Fruit fly (Drosophila melanogaster) whole organism, embryonic: ENCODE data around the gene CG1998.
A peak's percentile ranks its signal among the peaks of the same experiment; 100 is the strongest.

ENCODE experiments used
- B-H2 ChIP-seq: fragments of 200-800 bp; sonication (Bioruptor generic); optimal IDR thresholded peaks from 2 replicates; lab custom pipeline; 2018; ENCODE audit warnings: missing biosample characterization, mild to moderate bottlenecking, missing genetic modification characterization
- BtbVII ChIP-seq: fragments of 200-800 bp; sonication (Bioruptor generic); optimal IDR thresholded peaks from 3 replicates; lab custom pipeline; 2017; ENCODE audit warnings: missing biosample characterization, mild to moderate bottlenecking, missing genetic modification characterization
- CG10147 ChIP-seq: fragments of 200-800 bp; sonication (Bioruptor generic); optimal IDR thresholded peaks from 2 replicates; lab custom pipeline; 2019; ENCODE audit warnings: missing biosample characterization, mild to moderate bottlenecking, missing genetic modification characterization, moderate library complexity
- CG11247 ChIP-seq: fragments of 200-800 bp; sonication (Bioruptor generic); IDR thresholded peaks from 2 replicates; pipeline ENCODE4 v1.3.6; 2022; ENCODE audit warnings: missing biosample characterization, missing genetic modification characterization
- CG12071 ChIP-seq: fragments of 200-800 bp; sonication (Bioruptor generic); optimal IDR thresholded peaks from 3 replicates; lab custom pipeline; 2018; ENCODE audit warnings: missing biosample characterization, mild to moderate bottlenecking, missing genetic modification characterization
- CG12299 ChIP-seq: fragments of 200-800 bp; sonication (Bioruptor generic); optimal IDR thresholded peaks from 2 replicates; lab custom pipeline; 2018; ENCODE audit warnings: missing biosample characterization, mild to moderate bottlenecking, missing genetic modification characterization
- CG12769 ChIP-seq: fragments of 200-800 bp; sonication (Bioruptor generic); optimal IDR thresholded peaks from 2 replicates; lab custom pipeline; 2019; ENCODE audit warnings: missing biosample characterization, mild to moderate bottlenecking, missing genetic modification characterization, moderate library complexity
- CG14710 ChIP-seq: fragments of 200-800 bp; sonication (Bioruptor generic); optimal IDR thresholded peaks from 3 replicates; lab custom pipeline; 2019; ENCODE audit warnings: missing biosample characterization, mild to moderate bottlenecking, missing genetic modification characterization, moderate library complexity
- CG15269 ChIP-seq: fragments of 200-800 bp; sonication (Bioruptor generic); optimal IDR thresholded peaks from 2 replicates; lab custom pipeline; 2018; ENCODE audit warnings: missing biosample characterization, mild to moderate bottlenecking, missing genetic modification characterization, moderate library complexity
- CG16863 ChIP-seq: fragments of 200-800 bp; sonication (Bioruptor generic); optimal IDR thresholded peaks from 3 replicates; lab custom pipeline; 2016; ENCODE audit warnings: missing biosample characterization, missing genetic modification characterization
- CG2678 ChIP-seq: fragments of 200-800 bp; sonication (Bioruptor generic); optimal IDR thresholded peaks from 3 replicates; lab custom pipeline; 2019; ENCODE audit warnings: missing biosample characterization, mild to moderate bottlenecking, missing genetic modification characterization, moderate library complexity
- CG2712 ChIP-seq: fragments of 200-800 bp; optimal IDR thresholded peaks from 3 replicates; lab custom pipeline; 2019; ENCODE audit warnings: missing biosample characterization, mild to moderate bottlenecking, missing genetic modification characterization, moderate library complexity
- CG33557 ChIP-seq: fragments of 200-800 bp; sonication (Bioruptor generic); optimal IDR thresholded peaks from 2 replicates; lab custom pipeline; 2019; ENCODE audit warnings: missing biosample characterization, mild to moderate bottlenecking, missing genetic modification characterization, moderate library complexity
- CG4328 ChIP-seq: fragments of 200-800 bp; sonication (Bioruptor generic); optimal IDR thresholded peaks from 3 replicates; lab custom pipeline; 2017; ENCODE audit warnings: missing biosample characterization, missing genetic modification reagents, missing genetic modification characterization
- CG4820 ChIP-seq: fragments of 200-800 bp; sonication (Bioruptor generic); optimal IDR thresholded peaks from 3 replicates; lab custom pipeline; 2016; ENCODE audit warnings: missing biosample characterization, missing genetic modification characterization
- CG5245 ChIP-seq: fragments of 200-800 bp; sonication (Bioruptor generic); optimal IDR thresholded peaks from 3 replicates; lab custom pipeline; 2016; ENCODE audit warnings: missing biosample characterization, missing genetic modification characterization
- CG6683 ChIP-seq: fragments of 200-800 bp; sonication (Bioruptor generic); optimal IDR thresholded peaks from 2 replicates; lab custom pipeline; 2017; ENCODE audit warnings: missing biosample characterization, mild to moderate bottlenecking, missing genetic modification characterization, missing genetic modification reagents
- CG8290 ChIP-seq, 3 experiments: fragments of 200-800 bp; sonication (Bioruptor generic); optimal IDR thresholded peaks; 2 replicates each; lab custom pipeline; 2016 to 2019; ENCODE audit warnings: missing biosample characterization in 3 of 3, missing genetic modification characterization in 3 of 3, mild to moderate bottlenecking in 2 of 3, moderate library complexity in 1 of 3
- Dek ChIP-seq: fragments of 200-800 bp; sonication (Bioruptor generic); optimal IDR thresholded peaks from 3 replicates; lab custom pipeline; 2019; ENCODE audit warnings: missing biosample characterization, mild to moderate bottlenecking, missing genetic modification characterization, moderate library complexity
- ERR ChIP-seq: fragments of 200-800 bp; sonication (Bioruptor generic); optimal IDR thresholded peaks from 2 replicates; lab custom pipeline; 2016; ENCODE audit warnings: missing biosample characterization, missing genetic modification characterization
- GATAe ChIP-seq: fragments of 200-800 bp; sonication (Bioruptor generic); conservative IDR thresholded peaks from 2 replicates; pipeline ENCODE4 v1.3.6; 2022; ENCODE audit warnings: missing biosample characterization, missing genetic modification characterization
- Gug ChIP-seq: fragments of 200-800 bp; sonication (Bioruptor generic); IDR thresholded peaks from 4 replicates; pipeline ENCODE4 v1.3.6; 2022; ENCODE audit warnings: missing biosample characterization, missing genetic modification characterization
- Hey ChIP-seq: fragments of 200-800 bp; sonication (Bioruptor generic); optimal IDR thresholded peaks from 3 replicates; lab custom pipeline; 2018; ENCODE audit warnings: missing biosample characterization, mild to moderate bottlenecking, missing genetic modification characterization
- Mes4 ChIP-seq: fragments of 200-800 bp; sonication (Bioruptor generic); optimal IDR thresholded peaks from 2 replicates; lab custom pipeline; 2016; ENCODE audit warnings: missing biosample characterization, missing genetic modification characterization
- Mrtf ChIP-seq: fragments of 200-800 bp; sonication (Bioruptor generic); IDR thresholded peaks from 3 replicates; pipeline ENCODE4 v1.3.6; 2022; ENCODE audit warnings: missing biosample characterization, missing genetic modification characterization
- Oaz ChIP-seq: fragments of 200-800 bp; sonication (Bioruptor generic); IDR thresholded peaks from 2 replicates; pipeline ENCODE4 v1.3.6; 2022; ENCODE audit warnings: missing biosample characterization, missing genetic modification characterization
- Poxn ChIP-seq: fragments of 200-800 bp; sonication (Bioruptor generic); IDR thresholded peaks from 2 replicates; pipeline ENCODE4 v1.3.6; 2022; ENCODE audit warnings: missing biosample characterization, missing genetic modification characterization
- bcd ChIP-seq: fragments of 200-800 bp; sonication (Bioruptor generic); optimal IDR thresholded peaks from 2 replicates; lab custom pipeline; 2017; ENCODE audit warnings: missing biosample characterization, mild to moderate bottlenecking, missing genetic modification characterization
- cg ChIP-seq: fragments of 200-800 bp; sonication (Bioruptor generic); optimal IDR thresholded peaks from 3 replicates; lab custom pipeline; 2019; ENCODE audit warnings: missing biosample characterization, mild to moderate bottlenecking, missing genetic modification characterization, moderate library complexity
- crp ChIP-seq, 2 experiments: fragments of 200-800 bp; sonication (Bioruptor generic); optimal IDR thresholded peaks; 2 replicates in 1 of 2; 3 replicates in 1 of 2; lab custom pipeline; 2017; ENCODE audit warnings: missing biosample characterization in 2 of 2, missing genetic modification characterization in 2 of 2, mild to moderate bottlenecking in 1 of 2, moderate library complexity in 1 of 2
- dan ChIP-seq: fragments of 200-800 bp; sonication (Bioruptor generic); IDR thresholded peaks from 2 replicates; pipeline ENCODE4 v1.3.6; 2022; ENCODE audit warnings: missing biosample characterization, missing genetic modification characterization
- ems ChIP-seq: fragments of 200-800 bp; sonication (Bioruptor generic); optimal IDR thresholded peaks from 3 replicates; lab custom pipeline; 2016; ENCODE audit warnings: missing biosample characterization, missing genetic modification characterization
- fru ChIP-seq: fragments of >200 bp; optimal IDR thresholded peaks from 2 replicates; lab custom pipeline; 2017
- gem ChIP-seq: fragments of 200-800 bp; sonication (Bioruptor generic); optimal IDR thresholded peaks from 2 replicates; lab custom pipeline; 2019; ENCODE audit warnings: missing biosample characterization, mild to moderate bottlenecking, missing genetic modification characterization, moderate library complexity
- hbn ChIP-seq: fragments of 200-800 bp; sonication (Bioruptor generic); IDR thresholded peaks from 2 replicates; pipeline ENCODE4 v1.3.6; 2022; ENCODE audit warnings: missing biosample characterization, missing genetic modification characterization; ENCODE audit not compliant: partially characterized antibody
- hth ChIP-seq: fragments of >200 bp; optimal IDR thresholded peaks from 2 replicates; lab custom pipeline; 2017; ENCODE audit warnings: inconsistent platforms
- insv ChIP-seq, 2 experiments: fragments of 200-800 bp; sonication (Bioruptor generic); optimal IDR thresholded peaks; 3 replicates each; lab custom pipeline; 2016 to 2018; ENCODE audit warnings: missing biosample characterization in 2 of 2, missing genetic modification characterization in 2 of 2
- kni ChIP-seq: fragments of 200-800 bp; sonication (Bioruptor generic); optimal IDR thresholded peaks from 3 replicates; lab custom pipeline; 2017; ENCODE audit warnings: mild to moderate bottlenecking, missing biosample characterization, missing genetic modification reagents, missing genetic modification characterization
- lab ChIP-seq: fragments of 200-800 bp; sonication (Bioruptor generic); optimal IDR thresholded peaks from 3 replicates; lab custom pipeline; 2017; ENCODE audit warnings: missing biosample characterization, missing genetic modification characterization, mild to moderate bottlenecking, moderate library complexity, missing genetic modification reagents
- lbe ChIP-seq: fragments of 200-800 bp; sonication (Bioruptor generic); optimal IDR thresholded peaks from 2 replicates; lab custom pipeline; 2016; ENCODE audit warnings: missing biosample characterization, mild to moderate bottlenecking, missing genetic modification characterization
- lov ChIP-seq, 2 experiments: fragments of 200-800 bp in 1 of 2; fragments of >200 bp in 1 of 2; sonication (Bioruptor generic) in 1 of 2; IDR thresholded peaks in 1 of 2; optimal IDR thresholded peaks in 1 of 2; 2 replicates in 1 of 2; 3 replicates in 1 of 2; pipeline versions ENCODE4 v1.3.6 to Lab custom; 2017 to 2022; ENCODE audit warnings: missing biosample characterization in 1 of 2, missing genetic modification characterization in 1 of 2
- mam ChIP-seq: fragments of 200-800 bp; sonication (Bioruptor generic); optimal IDR thresholded peaks from 3 replicates; lab custom pipeline; 2016; ENCODE audit warnings: missing biosample characterization, missing genetic modification characterization
- nmo ChIP-seq: fragments of 200-800 bp; sonication (Bioruptor generic); optimal IDR thresholded peaks from 2 replicates; lab custom pipeline; 2018; ENCODE audit warnings: missing biosample characterization, mild to moderate bottlenecking, missing genetic modification characterization, moderate library complexity
- oc ChIP-seq: fragments of 200-800 bp; sonication (Bioruptor generic); optimal IDR thresholded peaks from 2 replicates; lab custom pipeline; 2018; ENCODE audit warnings: missing biosample characterization, mild to moderate bottlenecking, missing genetic modification characterization, moderate library complexity
- pfk ChIP-seq: fragments of 200-800 bp; sonication (Bioruptor generic); optimal IDR thresholded peaks from 2 replicates; lab custom pipeline; 2018; ENCODE audit warnings: missing biosample characterization, mild to moderate bottlenecking, missing genetic modification characterization, moderate library complexity
- pum ChIP-seq: fragments of 200-800 bp; sonication (Bioruptor generic); optimal IDR thresholded peaks from 2 replicates; lab custom pipeline; 2016; ENCODE audit warnings: missing biosample characterization, missing genetic modification characterization
- sna ChIP-seq: fragments of 200-800 bp; sonication (Bioruptor generic); IDR thresholded peaks from 2 replicates; pipeline ENCODE4 v1.3.6; 2022; ENCODE audit warnings: missing biosample characterization, missing genetic modification characterization; ENCODE audit not compliant: partially characterized antibody
- sob ChIP-seq: fragments of 200-800 bp; sonication (Bioruptor generic); IDR thresholded peaks from 2 replicates; pipeline ENCODE4 v1.3.6; 2022; ENCODE audit warnings: missing biosample characterization, missing genetic modification characterization
- yki ChIP-seq: fragments of >200 bp; optimal IDR thresholded peaks from 3 replicates; lab custom pipeline; 2018

The CG1998 gene

DNA sequence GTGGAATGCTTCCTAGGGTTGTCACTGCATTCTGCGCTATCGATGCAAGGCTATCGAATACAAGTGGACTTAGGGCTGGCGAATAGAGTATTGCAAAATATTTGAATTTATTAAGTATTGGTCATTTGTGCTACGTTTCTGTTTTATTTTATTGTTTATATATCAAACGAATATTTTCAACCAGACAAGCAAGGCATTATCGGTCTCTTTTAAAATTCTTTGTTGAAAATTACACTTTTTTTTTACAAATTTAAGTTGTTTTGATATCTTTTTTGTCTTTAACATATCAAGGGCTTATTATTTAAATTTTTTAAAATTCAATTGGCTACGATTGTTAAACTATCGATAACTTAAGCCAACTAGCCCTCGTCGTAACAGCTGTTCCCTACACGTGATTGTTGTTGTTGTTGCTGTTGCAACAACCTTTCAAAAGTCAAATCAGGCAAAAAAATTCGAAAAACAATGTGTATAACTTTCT lies 25.5 kb downstream of the CG1998 start, which contains the start of the genes Ype and CG1662 (continued):
- TF ChIP-seq ERR: no peak
- peak; percentile 6 for TF ChIP-seq lbe
- peak; percentile 60 for TF ChIP-seq ems (GFP tag; lab: Kevin White, UChicago)
- peak; percentile 50 for TF ChIP-seq CG33557 (GFP tag; lab: Kevin White, UChicago)
- TF ChIP-seq gem (tag; lab: Kevin White, UChicago): peak; percentile 84
- TF ChIP-seq kni (GFP tag; lab: Kevin White, UChicago): peak; percentile 36
- peak; percentile 91 for TF ChIP-seq bcd
- TF ChIP-seq CG5245 (GFP tag; lab: Kevin White, UChicago): peak; percentile 47
- 0 out of 2 replicates have a peak, but pooled peaks have one; percentile 16 for TF ChIP-seq Oaz (GFP tag; lab: Robert Waterston, UW)
- peak in 1 of 2 experiments; percentile 51 for TF ChIP-seq insv (GFP tag; optimal IDR thresholded peaks at IDR 0.05; lab: Kevin White, UChicago)
- no peak for TF ChIP-seq pfk (GFP tag; lab: Kevin White, UChicago)
- TF ChIP-seq CG12071 (GFP tag; lab: Kevin White, UChicago): no peak
- no peak for TF ChIP-seq cg (GFP tag; lab: Kevin White, UChicago)
- TF ChIP-seq pum (GFP tag; lab: Kevin White, UChicago): peak; percentile 57
- peak; percentile 78 for TF ChIP-seq CG2712 (tag; lab: Kevin White, UChicago)
- peak; percentile 81 for TF ChIP-seq B-H2 (GFP tag; lab: Kevin White, UChicago)
- TF ChIP-seq CG14710 (tag; lab: Kevin White, UChicago): peak; percentile 86
- peak; percentile 84 for TF ChIP-seq oc (tag; lab: Kevin White, UChicago)
- no peak for TF ChIP-seq hth (lab: Kevin White, UChicago)
- TF ChIP-seq GATAe (GFP tag; lab: Robert Waterston, UW): no peak
- peak; percentile 53; the same call in 1 of the 4 replicates for TF ChIP-seq Gug
- no peak for TF ChIP-seq Mrtf
- TF ChIP-seq CG11247 (GFP tag; lab: Robert Waterston, UW): peak; percentile 68
- TF ChIP-seq CG15269 (tag; lab: Kevin White, UChicago): peak; percentile 76
- no peak for TF ChIP-seq Poxn
- no peak for TF ChIP-seq Hey (tag; lab: Kevin White, UChicago)
- TF ChIP-seq crp (GFP tag; optimal IDR thresholded peaks at IDR 0.05; lab: Kevin White, UChicago): peak; percentile 61 to 89
- no peak for TF ChIP-seq lov (optimal IDR thresholded peaks at IDR 0.05; lab: Kevin White, UChicago)
- TF ChIP-seq lov (GFP tag; IDR thresholded peaks at IDR 0.05; lab: Robert Waterston, UW): 0 out of 3 replicates have a peak, but pooled peaks have one; percentile 31
- peak; percentile 54 for TF ChIP-seq BtbVII
- peak; percentile 67 for TF ChIP-seq CG4328 (GFP tag; lab: Kevin White, UChicago)
- TF ChIP-seq CG4820: peak; percentile 59
- no peak for TF ChIP-seq fru (lab: Kevin White, UChicago)
- TF ChIP-seq yki (lab: Kevin White, UChicago): no peak
- peak; percentile 76 for TF ChIP-seq lab (GFP tag; lab: Kevin White, UChicago)
- TF ChIP-seq sob (GFP tag; lab: Robert Waterston, UW): peak; percentile 76
- peak; percentile 40 for TF ChIP-seq CG8290 (GFP tag; optimal IDR thresholded peaks at IDR 0.05; lab: Kevin White, UChicago)
- TF ChIP-seq CG8290 (tag; optimal IDR thresholded peaks at IDR 0.05; lab: Kevin White, UChicago): peak; percentile 27 to 52
- TF ChIP-seq CG10147: peak; percentile 71
- peak; percentile 16 for TF ChIP-seq CG6683 (GFP tag; lab: Kevin White, UChicago)
- TF ChIP-seq dan: no peak
- TF ChIP-seq CG2678 (tag; lab: Kevin White, UChicago): peak; percentile 83
- TF ChIP-seq Dek (tag; lab: Kevin White, UChicago): peak; percentile 72
- TF ChIP-seq mam: peak; percentile 76
- TF ChIP-seq CG12299 (tag; lab: Kevin White, UChicago): peak; percentile 56
- no peak for TF ChIP-seq CG12769 (tag; lab: Kevin White, UChicago)
- peak; percentile 88 for TF ChIP-seq nmo
- TF ChIP-seq hbn: peak; percentile 58
- peak; percentile 45 for TF ChIP-seq Mes4 (GFP tag; lab: Kevin White, UChicago)
- peak; percentile 52 for TF ChIP-seq CG16863 (GFP tag; lab: Kevin White, UChicago)
- peak; percentile 57; the same call in 1 of the 2 replicates for TF ChIP-seq sna (GFP tag; lab: Robert Waterston, UW)
